Fruit fly (Drosophila melanogaster) whole organism, embryonic: ENCODE data around the gene pHCl-1.

Experiments
- Atf6 ChIP-seq: fragments of 200-800 bp; sonication (Bioruptor generic); IDR thresholded peaks from 2 replicates; pipeline ENCODE4 v1.3.6; 2022; ENCODE audit warnings: missing biosample characterization, missing genetic modification characterization
- BEAF-32 ChIP-seq: fragments of 200-800 bp; sonication (Bioruptor generic); optimal IDR thresholded peaks from 3 replicates; lab custom pipeline; 2017; ENCODE audit warnings: missing biosample characterization, missing genetic modification characterization, mild to moderate bottlenecking, moderate library complexity, missing genetic modification reagents
- CG10267 ChIP-seq: fragments of 200-800 bp; sonication (Bioruptor generic); optimal IDR thresholded peaks from 2 replicates; lab custom pipeline; 2018; ENCODE audit warnings: missing biosample characterization, mild to moderate bottlenecking, missing genetic modification characterization, moderate library complexity
- CG10654 ChIP-seq: fragments of 200-800 bp; sonication (Bioruptor generic); optimal IDR thresholded peaks from 2 replicates; lab custom pipeline; 2016; ENCODE audit warnings: missing biosample characterization, missing genetic modification characterization
- CG11085 ChIP-seq: fragments of 200-800 bp; sonication (Bioruptor generic); IDR thresholded peaks from 2 replicates; pipeline ENCODE4 v1.3.6; 2022; ENCODE audit warnings: missing biosample characterization, missing genetic modification characterization
- CG11456 ChIP-seq: fragments of 200-800 bp; sonication (Bioruptor generic); IDR thresholded peaks from 3 replicates; pipeline ENCODE4 v1.3.6; 2022; ENCODE audit warnings: missing biosample characterization, missing genetic modification characterization
- CG12104 ChIP-seq: fragments of 200-800 bp; sonication (Bioruptor generic); optimal IDR thresholded peaks from 3 replicates; lab custom pipeline; 2016; ENCODE audit warnings: missing biosample characterization, missing genetic modification characterization
- CG12391 ChIP-seq: fragments of 200-800 bp; sonication (Bioruptor generic); optimal IDR thresholded peaks from 3 replicates; lab custom pipeline; 2018; ENCODE audit warnings: missing biosample characterization, mild to moderate bottlenecking, missing genetic modification characterization, moderate library complexity
- CG12769 ChIP-seq: fragments of 200-800 bp; sonication (Bioruptor generic); optimal IDR thresholded peaks from 2 replicates; lab custom pipeline; 2019; ENCODE audit warnings: missing biosample characterization, mild to moderate bottlenecking, missing genetic modification characterization, moderate library complexity
- CG13775 ChIP-seq: fragments of 200-800 bp; sonication (Bioruptor generic); optimal IDR thresholded peaks from 3 replicates; lab custom pipeline; 2017; ENCODE audit warnings: missing biosample characterization, mild to moderate bottlenecking, missing genetic modification characterization
- CG15514 ChIP-seq: fragments of 200-800 bp; sonication (Bioruptor generic); optimal IDR thresholded peaks from 3 replicates; lab custom pipeline; 2017; ENCODE audit warnings: missing biosample characterization, missing genetic modification characterization, mild to moderate bottlenecking, moderate library complexity, missing genetic modification reagents
- CG17568 ChIP-seq: fragments of 200-800 bp; sonication (Bioruptor generic); optimal IDR thresholded peaks from 2 replicates; lab custom pipeline; 2018; ENCODE audit warnings: missing biosample characterization, mild to moderate bottlenecking, missing genetic modification characterization, moderate library complexity
- CG2678 ChIP-seq: fragments of 200-800 bp; sonication (Bioruptor generic); optimal IDR thresholded peaks from 3 replicates; lab custom pipeline; 2019; ENCODE audit warnings: missing biosample characterization, mild to moderate bottlenecking, missing genetic modification characterization, moderate library complexity
- CG30020 ChIP-seq: fragments of 200-800 bp; optimal IDR thresholded peaks from 2 replicates; lab custom pipeline; 2019; ENCODE audit warnings: missing biosample characterization, mild to moderate bottlenecking, missing genetic modification characterization, moderate library complexity
- CG7556 ChIP-seq: fragments of 200-800 bp; sonication (Bioruptor generic); optimal IDR thresholded peaks from 2 replicates; lab custom pipeline; 2017; ENCODE audit warnings: missing biosample characterization, mild to moderate bottlenecking, missing genetic modification characterization
- CG7745 ChIP-seq: fragments of 200-800 bp; sonication (Bioruptor generic); optimal IDR thresholded peaks from 2 replicates; lab custom pipeline; 2018; ENCODE audit warnings: missing biosample characterization, mild to moderate bottlenecking, missing genetic modification characterization, moderate library complexity
- CG7839 ChIP-seq: fragments of 200-800 bp; sonication (Bioruptor generic); optimal IDR thresholded peaks from 3 replicates; lab custom pipeline; 2018; ENCODE audit warnings: missing biosample characterization, mild to moderate bottlenecking, missing genetic modification characterization, moderate library complexity
- CG8765 ChIP-seq: fragments of 200-800 bp; sonication (Bioruptor generic); IDR thresholded peaks from 2 replicates; pipeline ENCODE4 v1.3.6; 2022; ENCODE audit warnings: missing biosample characterization, missing genetic modification characterization
- CG9727 ChIP-seq: fragments of 200-800 bp; sonication (Bioruptor generic); optimal IDR thresholded peaks from 3 replicates; lab custom pipeline; 2017; ENCODE audit warnings: missing biosample characterization, mild to moderate bottlenecking, missing genetic modification characterization
- Chrac-16 ChIP-seq: fragments of 200-800 bp; sonication (Bioruptor generic); optimal IDR thresholded peaks from 3 replicates; lab custom pipeline; 2016; ENCODE audit warnings: missing biosample characterization, missing genetic modification characterization
- Dp ChIP-seq: fragments of 200-800 bp; sonication (Bioruptor generic); optimal IDR thresholded peaks from 2 replicates; lab custom pipeline; 2018; ENCODE audit warnings: missing biosample characterization, mild to moderate bottlenecking, missing genetic modification characterization, moderate library complexity
- E2f2 ChIP-seq: fragments of 200-800 bp; sonication (Bioruptor generic); IDR thresholded peaks from 2 replicates; pipeline ENCODE4 v1.3.6; 2022; ENCODE audit warnings: missing biosample characterization, missing genetic modification characterization
- Eip74EF ChIP-seq, 2 experiments: fragments of 200-800 bp in 1 of 2; fragments of >200 bp in 1 of 2; sonication (Bioruptor generic) in 1 of 2; optimal IDR thresholded peaks; 2 replicates each; lab custom pipeline; 2017 to 2019; ENCODE audit warnings: missing biosample characterization in 2 of 2, missing genetic modification characterization in 2 of 2, mild to moderate bottlenecking in 1 of 2, moderate library complexity in 1 of 2
- Lim3 ChIP-seq: fragments of 200-800 bp; sonication (Bioruptor generic); IDR thresholded peaks from 2 replicates; pipeline ENCODE4 v1.3.6; 2022; ENCODE audit warnings: missing biosample characterization, missing genetic modification characterization
- Nf-YA ChIP-seq: fragments of 200-800 bp; sonication (Bioruptor generic); IDR thresholded peaks from 2 replicates; pipeline ENCODE4 v1.3.6; 2022; ENCODE audit warnings: missing biosample characterization, missing genetic modification characterization
- Oli ChIP-seq: fragments of 200-800 bp; sonication (Bioruptor generic); optimal IDR thresholded peaks from 2 replicates; lab custom pipeline; 2018; ENCODE audit warnings: missing biosample characterization, mild to moderate bottlenecking, missing genetic modification characterization, moderate library complexity
- Sox102F ChIP-seq: fragments of 200-800 bp; sonication (Bioruptor generic); optimal IDR thresholded peaks from 2 replicates; lab custom pipeline; 2018; ENCODE audit warnings: missing biosample characterization, mild to moderate bottlenecking, missing genetic modification characterization, moderate library complexity
- ara ChIP-seq: fragments of 200-800 bp; sonication (Bioruptor generic); IDR thresholded peaks from 2 replicates; pipeline ENCODE4 v1.3.6; 2022; ENCODE audit warnings: missing biosample characterization, missing genetic modification characterization
- bab2 ChIP-seq: fragments of 200-800 bp; sonication (Bioruptor generic); optimal IDR thresholded peaks from 2 replicates; lab custom pipeline; 2016; ENCODE audit warnings: missing biosample characterization, missing genetic modification characterization
- chn ChIP-seq: fragments of 200-800 bp; sonication (Bioruptor generic); optimal IDR thresholded peaks from 2 replicates; lab custom pipeline; 2016; ENCODE audit warnings: missing biosample characterization, missing genetic modification characterization
- ci ChIP-seq: fragments of 200-800 bp; sonication (Bioruptor generic); IDR thresholded peaks from 3 replicates; pipeline ENCODE4 v1.3.6; 2022; ENCODE audit warnings: missing biosample characterization, missing genetic modification characterization
- cwo ChIP-seq: fragments of 200-800 bp; sonication (Bioruptor generic); optimal IDR thresholded peaks from 3 replicates; lab custom pipeline; 2017; ENCODE audit warnings: missing biosample characterization, missing genetic modification characterization, mild to moderate bottlenecking, moderate library complexity, missing genetic modification reagents
- dan ChIP-seq: fragments of 200-800 bp; sonication (Bioruptor generic); IDR thresholded peaks from 2 replicates; pipeline ENCODE4 v1.3.6; 2022; ENCODE audit warnings: missing biosample characterization, missing genetic modification characterization
- dmrt99B ChIP-seq: fragments of 200-800 bp; sonication (Bioruptor generic); optimal IDR thresholded peaks from 2 replicates; lab custom pipeline; 2018; ENCODE audit warnings: missing biosample characterization, mild to moderate bottlenecking, missing genetic modification characterization, moderate library complexity
- exex ChIP-seq: fragments of 200-800 bp; sonication (Bioruptor generic); optimal IDR thresholded peaks from 4 replicates; lab custom pipeline; 2018; ENCODE audit warnings: missing biosample characterization, mild to moderate bottlenecking, missing genetic modification characterization, moderate library complexity
- gsb ChIP-seq: fragments of 200-800 bp; sonication (Bioruptor generic); IDR thresholded peaks from 2 replicates; pipeline ENCODE4 v1.3.6; 2022; ENCODE audit warnings: missing biosample characterization, missing genetic modification characterization
- knrl ChIP-seq: fragments of 200-800 bp; sonication (Bioruptor generic); IDR thresholded peaks from 3 replicates; pipeline ENCODE4 v1.3.6; 2022; ENCODE audit warnings: missing biosample characterization, missing genetic modification characterization; ENCODE audit not compliant: partially characterized antibody
- lola ChIP-seq, 3 experiments: fragments of >200 bp in 2 of 3; fragments of 200-800 bp in 1 of 3; sonication (Bioruptor generic) in 1 of 3; optimal IDR thresholded peaks; 2 replicates each; lab custom pipeline; 2017 to 2019; ENCODE audit warnings: missing biosample characterization in 3 of 3, missing genetic modification characterization in 3 of 3, mild to moderate bottlenecking in 1 of 3, moderate library complexity in 1 of 3
- pan ChIP-seq, 4 experiments: fragments of >200 bp in 3 of 4; fragments of 200-800 bp in 1 of 4; sonication (Bioruptor generic) in 1 of 4; optimal IDR thresholded peaks in 3 of 4; IDR thresholded peaks in 1 of 4; 2 replicates each; pipeline versions ENCODE4 v1.3.6 to Lab custom; 2017 to 2022; ENCODE audit warnings: missing biosample characterization in 2 of 4, missing genetic modification characterization in 2 of 4, mixed read lengths in 1 of 4
- ranshi ChIP-seq: fragments of 200-800 bp; sonication (Bioruptor generic); IDR thresholded peaks from 2 replicates; pipeline ENCODE4 v1.3.6; 2022; ENCODE audit warnings: missing biosample characterization, missing genetic modification characterization
- schlank ChIP-seq: fragments of 200-800 bp; sonication (Bioruptor generic); optimal IDR thresholded peaks from 2 replicates; lab custom pipeline; 2018; ENCODE audit warnings: missing biosample characterization, mild to moderate bottlenecking, missing genetic modification characterization
- sens ChIP-seq: fragments of 200-800 bp; sonication (Bioruptor generic); peaks from one replicate; lab custom pipeline; 2016; ENCODE audit warnings: missing biosample characterization, missing genetic modification characterization
- slou ChIP-seq: fragments of 200-800 bp; sonication (Bioruptor generic); optimal IDR thresholded peaks from 3 replicates; lab custom pipeline; 2016; ENCODE audit warnings: missing biosample characterization, missing genetic modification characterization
- ssp ChIP-seq: fragments of 200-800 bp; sonication (Bioruptor generic); IDR thresholded peaks from 2 replicates; pipeline ENCODE4 v1.3.6; 2022; ENCODE audit warnings: missing biosample characterization, missing genetic modification characterization
- stwl ChIP-seq: fragments of 200-800 bp; sonication (Bioruptor generic); optimal IDR thresholded peaks from 3 replicates; lab custom pipeline; 2018; ENCODE audit warnings: missing biosample characterization, mild to moderate bottlenecking, missing genetic modification characterization, moderate library complexity
- ttk ChIP-seq: fragments of 200-800 bp; sonication (Bioruptor generic); IDR thresholded peaks from 2 replicates; pipeline ENCODE4 v2.1.2; 2022; ENCODE audit warnings: missing biosample characterization, missing genetic modification characterization
- tup ChIP-seq: fragments of 200-800 bp; sonication (Bioruptor generic); optimal IDR thresholded peaks from 2 replicates; lab custom pipeline; 2016; ENCODE audit warnings: missing biosample characterization, mild to moderate bottlenecking, missing genetic modification characterization, moderate library complexity
- wek ChIP-seq: fragments of 200-800 bp; sonication (Bioruptor generic); optimal IDR thresholded peaks from 3 replicates; lab custom pipeline; 2018; ENCODE audit warnings: missing biosample characterization, mild to moderate bottlenecking, missing genetic modification characterization, moderate library complexity
- wor ChIP-seq: fragments of 200-800 bp; sonication (Bioruptor generic); IDR thresholded peaks from 2 replicates; pipeline ENCODE4 v1.3.6; 2022; ENCODE audit warnings: missing biosample characterization, missing genetic modification characterization

The pHCl-1 gene

dm6 chr3L:15940823-15941222 is 42.0 kb upstream of the pHCl-1 start (continued):
- TF ChIP-seq Eip74EF (GFP tag; optimal IDR thresholded peaks at IDR 0.05; lab: Kevin White, UChicago) (peak in 1 of 2 experiments; percentile 65), CG12391 (tag; lab: Kevin White, UChicago) (peak; percentile 72), ci (GFP tag; lab: Robert Waterston, UW) (peak; percentile 93), CG12104 (GFP tag; lab: Kevin White, UChicago) (peak; percentile 31), wek (no peak), Sox102F (peak; percentile 91), Lim3 (GFP tag; lab: Robert Waterston, UW) (no peak), pan (optimal IDR thresholded peaks at IDR 0.05; lab: Kevin White, UChicago) (no peak), pan (GFP tag; optimal IDR thresholded peaks at IDR 0.05 in 1 of 2, IDR thresholded peaks at IDR 0.05 in 1 of 2) (peak in 1 of 2 experiments; percentile 79), exex (tag; lab: Kevin White, UChicago) (no peak), bab2 (peak; percentile 33), slou (GFP tag; lab: Kevin White, UChicago) (no peak), ara (GFP tag; lab: Robert Waterston, UW) (peak; percentile 69), tup (GFP tag; lab: Kevin White, UChicago) (no peak), knrl (GFP tag; lab: Robert Waterston, UW) (no peak), Oli (tag; lab: Kevin White, UChicago) (peak; percentile 79), chn (peak; percentile 38), dmrt99B (tag; lab: Kevin White, UChicago) (peak; percentile 64), CG8765 (GFP tag; lab: Robert Waterston, UW) (no peak), CG7839 (tag; lab: Kevin White, UChicago) (peak; percentile 72), CG10267 (tag; lab: Kevin White, UChicago) (peak; percentile 48), CG2678 (tag; lab: Kevin White, UChicago) (peak; percentile 53), ranshi (GFP tag; lab: Robert Waterston, UW) (peak; percentile 68), schlank (tag; lab: Kevin White, UChicago) (no peak), sens (peak; percentile 93), wor (GFP tag; lab: Robert Waterston, UW) (peak; percentile 70), CG13775 (GFP tag; lab: Kevin White, UChicago) (no peak), CG30020 (tag; lab: Kevin White, UChicago) (no peak), gsb (GFP tag; lab: Robert Waterston, UW) (0 out of 2 replicates have a peak, but pooled peaks have one; percentile 35), cwo (GFP tag; lab: Kevin White, UChicago) (peak; percentile 6), CG11085 (GFP tag; lab: Robert Waterston, UW) (0 out of 2 replicates have a peak, but pooled peaks have one; percentile 24), CG7556 (GFP tag; lab: Kevin White, UChicago) (peak; percentile 16), CG9727 (peak; percentile 15), Nf-YA (GFP tag; lab: Robert Waterston, UW) (no peak), BEAF-32 (no peak), E2f2 (GFP tag; lab: Robert Waterston, UW) (peak; percentile 40; the same call in 1 of the 2 replicates), lola (GFP tag; optimal IDR thresholded peaks at IDR 0.05; lab: Kevin White, UChicago) (no peak), Chrac-16 (GFP tag; lab: Kevin White, UChicago) (peak; percentile 30), CG10654 (GFP tag; lab: Kevin White, UChicago) (no peak), ssp (0 out of 2 replicates have a peak, but pooled peaks have one; percentile 48), CG15514 (GFP tag; lab: Kevin White, UChicago) (no peak), Dp (no peak), CG17568 (GFP tag; lab: Kevin White, UChicago) (peak; percentile 14), ttk (GFP tag; lab: Robert Waterston, UW) (peak; percentile 59), dan (GFP tag; lab: Robert Waterston, UW) (no peak), CG7745 (tag; lab: Kevin White, UChicago) (no peak), stwl (tag; lab: Kevin White, UChicago) (no peak), Atf6 (GFP tag; lab: Robert Waterston, UW) (peak; percentile 40; the same call in 1 of the 2 replicates), CG12769 (tag; lab: Kevin White, UChicago) (peak; percentile 8), CG11456 (GFP tag; lab: Robert Waterston, UW) (0 out of 3 replicates have a peak, but pooled peaks have one; percentile 40)
